Worm (Caenorhabditis elegans) whole organism, midembryonic: ENCODE measurements around the gene Y40A1A.2.

Experiments
- flt-1 ChIP-seq: fragments of 200-800 bp; sonication (Bioruptor generic); IDR thresholded peaks from 2 replicates; pipeline ENCODE4 v1.3.6; 2022; ENCODE audit warnings: missing genetic modification characterization, missing compliant biosample characterization
- med-1 ChIP-seq: sonication (generic microtip); optimal IDR thresholded peaks from 2 replicates; lab custom pipeline; 2017; ENCODE audit warnings: missing genetic modification characterization, mild to moderate bottlenecking, missing compliant biosample characterization, antibody characterized with exemption, missing genetic modification reagents; ENCODE audit not compliant: insufficient read depth
- ztf-23 ChIP-seq: fragments of 200-800 bp; sonication (Bioruptor generic); IDR thresholded peaks from 2 replicates; pipeline ENCODE4 v1.3.6; 2022; ENCODE audit warnings: missing genetic modification reagents, missing genetic modification characterization, missing compliant biosample characterization
- ztf-29 ChIP-seq: fragments of 200-800 bp; sonication (Bioruptor generic); IDR thresholded peaks from 2 replicates; pipeline ENCODE4 v1.3.6; 2022; ENCODE audit warnings: missing genetic modification reagents, missing genetic modification characterization, missing compliant biosample characterization

ce11 chrX:1989576-1989975 is 958 bp upstream of the Y40A1A.2 start, which contains the start of gene meg-3:
- TF ChIP-seq flt-1 (GFP tag; lab: Robert Waterston, UW) (no peak), med-1 (no peak), ztf-23 (GFP tag; lab: Robert Waterston, UW) (no peak), ztf-29 (GFP tag; lab: Robert Waterston, UW) (no peak)
